Worm (Caenorhabditis elegans): ENCODE measurements around the gene F56F11.1.

DNA sequence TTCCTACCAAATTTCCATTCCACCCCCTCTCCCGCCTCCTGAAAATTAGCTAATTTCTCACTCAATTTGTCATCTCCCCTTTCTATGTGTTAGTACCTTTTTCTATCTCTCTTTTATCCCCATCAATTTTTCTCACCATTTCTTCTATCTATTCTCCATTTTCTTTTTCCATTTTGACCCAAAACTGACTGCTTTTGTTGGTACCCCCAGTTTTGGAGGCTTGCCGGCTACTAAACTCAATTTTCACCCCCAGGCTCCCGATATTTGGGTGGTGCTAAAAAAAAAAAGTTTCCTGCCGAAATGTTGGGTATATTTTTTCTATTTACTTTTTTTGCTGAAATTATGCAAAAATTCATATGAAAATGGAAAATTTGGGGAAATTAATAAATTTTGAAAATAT, 16.3 kb downstream of the F56F11.1 start:
- TF ChIP-seq nhr-21 (tag; optimal IDR thresholded peaks at IDR 0.05) (no peak), ceh-16 (tag; optimal IDR thresholded peaks at IDR 0.05) (no peak), nhr-77 (tag; optimal IDR thresholded peaks at IDR 0.05) (no peak), unc-39 (tag; optimal IDR thresholded peaks at IDR 0.05) (no peak), nhr-11 (tag; optimal IDR thresholded peaks at IDR 0.05) (no peak), elt-3 (tag; optimal IDR thresholded peaks at IDR 0.05) (no peak), skn-1 (tag; optimal IDR thresholded peaks at IDR 0.05) (no peak), ztf-11 (tag; optimal IDR thresholded peaks at IDR 0.05) (no peak), blmp-1 (tag; optimal IDR thresholded peaks at IDR 0.05; ENCODE audit: insufficient read depth) (no peak), sem-4 (tag; optimal IDR thresholded peaks at IDR 0.05) (no peak), zag-1 (tag; optimal IDR thresholded peaks at IDR 0.05) (no peak)
